Fruit fly (Drosophila melanogaster) whole organism, embryonic: ENCODE measurements around the gene att-ORFB.

Experiments used
- Aef1 ChIP-seq: fragments of 200-800 bp; sonication (Bioruptor generic); IDR thresholded peaks from 3 replicates; pipeline ENCODE4 v1.3.6; 2022; ENCODE audit warnings: missing biosample characterization, missing genetic modification characterization
- BtbVII ChIP-seq: fragments of 200-800 bp; sonication (Bioruptor generic); optimal IDR thresholded peaks from 3 replicates; lab custom pipeline; 2017; ENCODE audit warnings: missing biosample characterization, mild to moderate bottlenecking, missing genetic modification characterization
- CG10959 ChIP-seq: fragments of 200-800 bp; sonication (Bioruptor generic); IDR thresholded peaks from 2 replicates; pipeline ENCODE4 v1.3.6; 2022; ENCODE audit warnings: missing biosample characterization, missing genetic modification characterization
- CG11085 ChIP-seq: fragments of 200-800 bp; sonication (Bioruptor generic); IDR thresholded peaks from 2 replicates; pipeline ENCODE4 v1.3.6; 2022; ENCODE audit warnings: missing biosample characterization, missing genetic modification characterization
- CG11093 ChIP-seq: fragments of 200-800 bp; sonication (Bioruptor generic); IDR thresholded peaks from 3 replicates; pipeline ENCODE4 v1.3.6; 2022; ENCODE audit warnings: missing biosample characterization, missing genetic modification characterization
- CG11398 ChIP-seq: fragments of 200-800 bp; sonication (Bioruptor generic); optimal IDR thresholded peaks from 2 replicates; lab custom pipeline; 2016; ENCODE audit warnings: missing biosample characterization, missing genetic modification characterization
- CG12219 ChIP-seq: fragments of 200-800 bp; sonication (Bioruptor generic); optimal IDR thresholded peaks from 3 replicates; lab custom pipeline; 2018; ENCODE audit warnings: missing biosample characterization, mild to moderate bottlenecking, missing genetic modification characterization
- CG1832 ChIP-seq: fragments of 200-800 bp; sonication (Bioruptor generic); optimal IDR thresholded peaks from 2 replicates; lab custom pipeline; 2017; ENCODE audit warnings: missing biosample characterization, mild to moderate bottlenecking, missing genetic modification characterization, inconsistent platforms
- CG18619 ChIP-seq: fragments of 200-800 bp; sonication (Bioruptor generic); optimal IDR thresholded peaks from 3 replicates; lab custom pipeline; 2017; ENCODE audit warnings: missing biosample characterization, mild to moderate bottlenecking, missing genetic modification characterization
- CG2120 ChIP-seq: fragments of 200-800 bp; sonication (Bioruptor generic); optimal IDR thresholded peaks from 3 replicates; lab custom pipeline; 2016; ENCODE audit warnings: missing biosample characterization, missing genetic modification characterization
- CG31388 ChIP-seq: fragments of 200-800 bp; sonication (Bioruptor generic); optimal IDR thresholded peaks from 2 replicates; lab custom pipeline; 2016; ENCODE audit warnings: missing biosample characterization, missing genetic modification characterization
- CG3163 ChIP-seq: fragments of 200-800 bp; sonication (Bioruptor generic); optimal IDR thresholded peaks from 3 replicates; lab custom pipeline; 2016; ENCODE audit warnings: missing biosample characterization, missing genetic modification characterization
- CG3726 ChIP-seq: fragments of 200-800 bp; sonication (Bioruptor generic); IDR thresholded peaks from 3 replicates; pipeline ENCODE4, ENCODE4 v1.3.6; 2022; ENCODE audit warnings: missing biosample characterization, missing genetic modification characterization
- CG4707 ChIP-seq: fragments of 200-800 bp; sonication (Bioruptor generic); optimal IDR thresholded peaks from 2 replicates; lab custom pipeline; 2018; ENCODE audit warnings: missing biosample characterization, mild to moderate bottlenecking, missing genetic modification characterization, moderate library complexity
- CG6654 ChIP-seq: fragments of 200-800 bp; sonication (Bioruptor generic); optimal IDR thresholded peaks from 2 replicates; lab custom pipeline; 2017; ENCODE audit warnings: missing biosample characterization, mild to moderate bottlenecking, missing genetic modification characterization
- CG7556 ChIP-seq: fragments of 200-800 bp; sonication (Bioruptor generic); optimal IDR thresholded peaks from 2 replicates; lab custom pipeline; 2017; ENCODE audit warnings: missing biosample characterization, mild to moderate bottlenecking, missing genetic modification characterization
- CG8765 ChIP-seq: fragments of 200-800 bp; sonication (Bioruptor generic); IDR thresholded peaks from 2 replicates; pipeline ENCODE4 v1.3.6; 2022; ENCODE audit warnings: missing biosample characterization, missing genetic modification characterization
- CkIIα-i1 ChIP-seq: fragments of 200-800 bp; sonication (Bioruptor generic); IDR thresholded peaks from 2 replicates; pipeline ENCODE4 v1.3.6; 2022; ENCODE audit warnings: missing biosample characterization, missing genetic modification characterization
- Dbx ChIP-seq: fragments of 200-800 bp; sonication (Bioruptor generic); IDR thresholded peaks from 3 replicates; pipeline ENCODE4 v1.3.6; 2022; ENCODE audit warnings: missing biosample characterization, missing genetic modification characterization
- ERR ChIP-seq: fragments of 200-800 bp; sonication (Bioruptor generic); optimal IDR thresholded peaks from 2 replicates; lab custom pipeline; 2016; ENCODE audit warnings: missing biosample characterization, missing genetic modification characterization
- Gsc ChIP-seq: fragments of 200-800 bp; sonication (Bioruptor generic); IDR thresholded peaks from 2 replicates; pipeline ENCODE4 v1.3.6; 2022; ENCODE audit warnings: missing biosample characterization, missing genetic modification characterization
- H15 ChIP-seq: fragments of 200-800 bp; sonication (Bioruptor generic); IDR thresholded peaks from 3 replicates; pipeline ENCODE4 v1.3.6; 2022; ENCODE audit warnings: missing biosample characterization, missing genetic modification characterization
- Hr78 ChIP-seq, 2 experiments: fragments of 200-800 bp in 1 of 2; fragments of >200 bp in 1 of 2; sonication (Bioruptor generic) in 1 of 2; optimal IDR thresholded peaks; 2 replicates each; lab custom pipeline; 2017 to 2019; ENCODE audit warnings: missing biosample characterization in 2 of 2, missing genetic modification characterization in 2 of 2, mild to moderate bottlenecking in 1 of 2, moderate library complexity in 1 of 2
- Jarid2 ChIP-seq: fragments of 200-800 bp; sonication (Bioruptor generic); optimal IDR thresholded peaks from 3 replicates; lab custom pipeline; 2017; ENCODE audit warnings: mild to moderate bottlenecking, missing biosample characterization, missing genetic modification reagents, missing genetic modification characterization
- Mad ChIP-seq: fragments of 200-800 bp; sonication (Bioruptor generic); optimal IDR thresholded peaks from 2 replicates; lab custom pipeline; 2016; ENCODE audit warnings: missing biosample characterization, missing genetic modification characterization
- Mes4 ChIP-seq: fragments of 200-800 bp; sonication (Bioruptor generic); optimal IDR thresholded peaks from 2 replicates; lab custom pipeline; 2016; ENCODE audit warnings: missing biosample characterization, missing genetic modification characterization
- Mrtf ChIP-seq: fragments of 200-800 bp; sonication (Bioruptor generic); IDR thresholded peaks from 3 replicates; pipeline ENCODE4 v1.3.6; 2022; ENCODE audit warnings: missing biosample characterization, missing genetic modification characterization
- Pdp1 ChIP-seq, 2 experiments: fragments of 200-800 bp; sonication (Bioruptor generic); optimal IDR thresholded peaks; 3 replicates each; lab custom pipeline; 2016; ENCODE audit warnings: missing biosample characterization in 2 of 2, missing genetic modification characterization in 2 of 2, mild to moderate bottlenecking in 1 of 2, moderate library complexity in 1 of 2
- Side ChIP-seq: fragments of 200-800 bp; sonication (Bioruptor generic); optimal IDR thresholded peaks from 2 replicates; lab custom pipeline; 2016; ENCODE audit warnings: missing biosample characterization, missing genetic modification characterization
- Six4 ChIP-seq: fragments of 200-800 bp; sonication (Bioruptor generic); optimal IDR thresholded peaks from 2 replicates; lab custom pipeline; 2016; ENCODE audit warnings: missing biosample characterization, missing genetic modification characterization
- Spps ChIP-seq: fragments of 200-800 bp; sonication (Bioruptor generic); optimal IDR thresholded peaks from 2 replicates; lab custom pipeline; 2018; ENCODE audit warnings: missing biosample characterization, mild to moderate bottlenecking, missing genetic modification characterization
- Taf1 ChIP-seq: fragments of 200-800 bp; sonication (Bioruptor generic); IDR thresholded peaks from 2 replicates; pipeline ENCODE4 v1.3.6; 2022; ENCODE audit warnings: missing biosample characterization, missing genetic modification characterization
- amos ChIP-seq: fragments of 200-800 bp; sonication (Bioruptor generic); IDR thresholded peaks from 2 replicates; pipeline ENCODE4 v1.3.6; 2022; ENCODE audit warnings: missing biosample characterization, missing genetic modification characterization; ENCODE audit not compliant: partially characterized antibody
- ara ChIP-seq: fragments of 200-800 bp; sonication (Bioruptor generic); IDR thresholded peaks from 2 replicates; pipeline ENCODE4 v1.3.6; 2022; ENCODE audit warnings: missing biosample characterization, missing genetic modification characterization
- ewg ChIP-seq: fragments of 200-800 bp; sonication (Bioruptor generic); optimal IDR thresholded peaks from 3 replicates; lab custom pipeline; 2017; ENCODE audit warnings: mild to moderate bottlenecking, missing biosample characterization, missing genetic modification reagents, missing genetic modification characterization
- fd96Cb ChIP-seq: fragments of 200-800 bp; sonication (Bioruptor generic); optimal IDR thresholded peaks from 2 replicates; lab custom pipeline; 2018; ENCODE audit warnings: missing biosample characterization, mild to moderate bottlenecking, missing genetic modification characterization, moderate library complexity
- h ChIP-seq: fragments of >200 bp; optimal IDR thresholded peaks from 2 replicates; lab custom pipeline; 2017
- hbn ChIP-seq: fragments of 200-800 bp; sonication (Bioruptor generic); IDR thresholded peaks from 2 replicates; pipeline ENCODE4 v1.3.6; 2022; ENCODE audit warnings: missing biosample characterization, missing genetic modification characterization; ENCODE audit not compliant: partially characterized antibody
- mam ChIP-seq: fragments of 200-800 bp; sonication (Bioruptor generic); optimal IDR thresholded peaks from 3 replicates; lab custom pipeline; 2016; ENCODE audit warnings: missing biosample characterization, missing genetic modification characterization
- nmo ChIP-seq: fragments of 200-800 bp; sonication (Bioruptor generic); optimal IDR thresholded peaks from 2 replicates; lab custom pipeline; 2018; ENCODE audit warnings: missing biosample characterization, mild to moderate bottlenecking, missing genetic modification characterization, moderate library complexity
- pita ChIP-seq: fragments of 200-800 bp; sonication (Bioruptor generic); optimal IDR thresholded peaks from 2 replicates; lab custom pipeline; 2017; ENCODE audit warnings: missing biosample characterization, mild to moderate bottlenecking, missing genetic modification characterization
- pnt ChIP-seq: fragments of 200-800 bp; sonication (Bioruptor generic); optimal IDR thresholded peaks from 3 replicates; lab custom pipeline; 2016; ENCODE audit warnings: missing biosample characterization, missing genetic modification characterization
- run ChIP-seq: fragments of 200-800 bp; sonication (Bioruptor generic); optimal IDR thresholded peaks from 3 replicates; lab custom pipeline; 2018; ENCODE audit warnings: missing biosample characterization, mild to moderate bottlenecking, missing genetic modification characterization
- slou ChIP-seq: fragments of 200-800 bp; sonication (Bioruptor generic); optimal IDR thresholded peaks from 3 replicates; lab custom pipeline; 2016; ENCODE audit warnings: missing biosample characterization, missing genetic modification characterization
- tap ChIP-seq: fragments of 200-800 bp; optimal IDR thresholded peaks from 3 replicates; lab custom pipeline; 2019; ENCODE audit warnings: missing biosample characterization, mild to moderate bottlenecking, missing genetic modification characterization, moderate library complexity
- twi ChIP-seq: fragments of 200-800 bp; optimal IDR thresholded peaks from 2 replicates; lab custom pipeline; 2019; ENCODE audit warnings: missing biosample characterization, mild to moderate bottlenecking, missing genetic modification characterization, moderate library complexity
- vvl ChIP-seq: fragments of 200-800 bp; sonication (Bioruptor generic); IDR thresholded peaks from 2 replicates; pipeline ENCODE4 v1.3.6; 2022; ENCODE audit warnings: missing biosample characterization, missing genetic modification characterization
- zf30C ChIP-seq: fragments of 200-800 bp; sonication (Bioruptor generic); optimal IDR thresholded peaks from 3 replicates; lab custom pipeline; 2018; ENCODE audit warnings: missing biosample characterization, mild to moderate bottlenecking, missing genetic modification characterization
- zfh1 ChIP-seq: fragments of 200-800 bp; sonication (Bioruptor generic); IDR thresholded peaks from 3 replicates; pipeline ENCODE4 v1.3.6; 2022; ENCODE audit warnings: missing biosample characterization, missing genetic modification characterization

The att-ORFB gene

dm6 chr3R:20594194-20595144 lies 40.3 kb upstream of the att-ORFB start (continued):
- TF ChIP-seq CG4707 (GFP tag; lab: Kevin White, UChicago): peak; percentile 33
- peak; percentile 27 for TF ChIP-seq Side (GFP tag; lab: Kevin White, UChicago)
- TF ChIP-seq Gsc (GFP tag; lab: Robert Waterston, UW): no peak; the same call in 1 of the 2 replicates
- peak; percentile 95 for TF ChIP-seq Spps (tag; lab: Kevin White, UChicago)
- peak; percentile 55 for TF ChIP-seq CG2120 (GFP tag; lab: Kevin White, UChicago)
- peak; percentile 81 for TF ChIP-seq twi
- TF ChIP-seq CG6654 (GFP tag; lab: Kevin White, UChicago): peak; percentile 68
- TF ChIP-seq CG11085 (GFP tag; lab: Robert Waterston, UW): peak; percentile 29; the same call in 1 of the 2 replicates
- no peak for TF ChIP-seq CkIIα-i1
- peak in 1 of 2 experiments; percentile 82 for TF ChIP-seq Hr78 (GFP tag; optimal IDR thresholded peaks at IDR 0.05; lab: Kevin White, UChicago)
- peak; percentile 72 for TF ChIP-seq ewg (GFP tag; lab: Kevin White, UChicago)
- no peak for TF ChIP-seq CG3163 (GFP tag; lab: Kevin White, UChicago)
- no peak for TF ChIP-seq mam (GFP tag; lab: Kevin White, UChicago)
- peak; percentile 87 for TF ChIP-seq run
- TF ChIP-seq vvl (GFP tag; lab: Robert Waterston, UW): peak; percentile 86
- TF ChIP-seq slou (GFP tag; lab: Kevin White, UChicago): peak; percentile 67
- peak; percentile 98 for TF ChIP-seq nmo (GFP tag; lab: Kevin White, UChicago)
- no peak; the same call in 1 of the 2 replicates for TF ChIP-seq CG8765 (GFP tag; lab: Robert Waterston, UW)
- peak; percentile 3 for TF ChIP-seq pnt (GFP tag; lab: Kevin White, UChicago)
- TF ChIP-seq Taf1 (GFP tag; lab: Robert Waterston, UW): no peak
- peak; percentile 67 for TF ChIP-seq Jarid2 (GFP tag; lab: Kevin White, UChicago)
- TF ChIP-seq amos (GFP tag; lab: Robert Waterston, UW): no peak
- TF ChIP-seq CG18619: peak; percentile 85
- TF ChIP-seq Pdp1 (GFP tag; optimal IDR thresholded peaks at IDR 0.05; lab: Kevin White, UChicago): peak in 1 of 2 experiments; percentile 13
- no peak for TF ChIP-seq hbn (GFP tag; lab: Robert Waterston, UW)
- TF ChIP-seq Mrtf (GFP tag; lab: Robert Waterston, UW): peak; percentile 56; the same call in 1 of the 3 replicates
- TF ChIP-seq CG12219 (GFP tag; lab: Kevin White, UChicago): peak; percentile 41
- TF ChIP-seq Aef1 (GFP tag; lab: Robert Waterston, UW): peak; percentile 74
- peak; percentile 52; the same call in 2 of the 3 replicates for TF ChIP-seq CG3726 (GFP tag; lab: Robert Waterston, UW)
- peak; percentile 55 for TF ChIP-seq CG31388 (GFP tag; lab: Kevin White, UChicago)
- peak; percentile 80 for TF ChIP-seq zfh1 (GFP tag; lab: Robert Waterston, UW)
- peak; percentile 70 for TF ChIP-seq BtbVII
- TF ChIP-seq pita (GFP tag; lab: Kevin White, UChicago): no peak
- TF ChIP-seq Six4 (GFP tag; lab: Kevin White, UChicago): peak; percentile 91
- no peak for TF ChIP-seq CG11398
- no peak for TF ChIP-seq Mad (GFP tag; lab: Kevin White, UChicago)
- peak; percentile 65 for TF ChIP-seq Dbx (GFP tag; lab: Robert Waterston, UW)
- peak; percentile 93 for TF ChIP-seq zf30C (GFP tag; lab: Kevin White, UChicago)
- TF ChIP-seq tap (tag; lab: Kevin White, UChicago): peak; percentile 84
- no peak for TF ChIP-seq Mes4 (GFP tag; lab: Kevin White, UChicago)
- TF ChIP-seq ERR (GFP tag; lab: Kevin White, UChicago): no peak
- peak; percentile 95 for TF ChIP-seq CG7556 (GFP tag; lab: Kevin White, UChicago)
- no peak for TF ChIP-seq h (lab: Kevin White, UChicago)
- peak; percentile 77; the same call in 2 of the 3 replicates for TF ChIP-seq H15
- TF ChIP-seq CG11093 (GFP tag; lab: Robert Waterston, UW): peak; percentile 69; the same call in 2 of the 3 replicates
- peak; percentile 55 for TF ChIP-seq ara (GFP tag; lab: Robert Waterston, UW)
- peak; percentile 96 for TF ChIP-seq fd96Cb
- peak; percentile 59 for TF ChIP-seq CG1832
- peak; percentile 64; the same call in 1 of the 2 replicates for TF ChIP-seq CG10959 (GFP tag; lab: Robert Waterston, UW)
